Fruit fly (Drosophila melanogaster): ENCODE results near the gene C3G.

The C3G gene

DNA sequence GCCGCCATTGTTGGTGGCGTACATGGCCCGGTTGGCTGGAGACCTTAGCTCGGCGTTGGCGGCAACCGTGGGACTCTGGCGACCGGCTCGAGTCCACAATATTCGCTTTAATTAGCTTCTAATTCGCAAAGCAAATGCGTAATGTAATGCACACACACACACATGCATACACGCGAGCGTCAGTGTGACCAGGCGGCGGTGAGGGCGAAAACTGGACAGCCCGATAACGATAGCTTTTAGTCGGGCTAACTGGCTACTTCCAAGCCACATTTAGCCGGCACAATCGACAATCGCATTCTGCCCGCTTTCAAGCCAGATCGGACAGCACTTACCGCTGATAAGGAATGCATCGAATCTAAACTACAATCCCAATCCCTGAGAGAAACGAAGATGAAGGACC, 17.3 kb upstream of the C3G start, which contains the start of the genes Nf-YC and xit (continued):
- TF ChIP-seq ken (GFP tag; IDR thresholded peaks at IDR 0.05) (no peak), CG15514 (GFP tag; optimal IDR thresholded peaks at IDR 0.05) (no peak), D19A (tag; optimal IDR thresholded peaks at IDR 0.05) (no peak), zf30C (GFP tag; optimal IDR thresholded peaks at IDR 0.05) (no peak), Lim3 (GFP tag; IDR thresholded peaks at IDR 0.05) (no peak), Myb (GFP tag; optimal IDR thresholded peaks at IDR 0.05) (peak; percentile 21), knrl (GFP tag; IDR thresholded peaks at IDR 0.05; ENCODE audit: partially characterized antibody) (peak; percentile 62), repo (GFP tag; optimal IDR thresholded peaks at IDR 0.05) (no peak), CG14710 (tag; optimal IDR thresholded peaks at IDR 0.05) (peak; percentile 39), cas (GFP tag; IDR thresholded peaks at IDR 0.05) (no peak), CG12104 (GFP tag; optimal IDR thresholded peaks at IDR 0.05) (no peak), CG1603 (tag; optimal IDR thresholded peaks at IDR 0.05) (no peak), fu2 (GFP tag; optimal IDR thresholded peaks at IDR 0.05) (no peak), eyg (GFP tag; optimal IDR thresholded peaks at IDR 0.05) (no peak), yki (optimal IDR thresholded peaks at IDR 0.05) (no peak), chinmo (GFP tag; IDR thresholded peaks at IDR 0.05; ENCODE audit: partially characterized antibody) (peak; percentile 70; the same call in 1 of the 4 replicates), Elba2 (GFP tag; optimal IDR thresholded peaks at IDR 0.05) (peak; percentile 40), CG18764 (GFP tag; optimal IDR thresholded peaks at IDR 0.05) (no peak), Fer1 (GFP tag; optimal IDR thresholded peaks at IDR 0.05) (no peak), trem (tag; optimal IDR thresholded peaks at IDR 0.05) (peak; percentile 49), E2f2 (GFP tag; IDR thresholded peaks at IDR 0.05) (peak; percentile 71), BtbVII (GFP tag; optimal IDR thresholded peaks at IDR 0.05) (no peak), tio (GFP tag; optimal IDR thresholded peaks at IDR 0.05) (no peak), lmd (GFP tag; IDR thresholded peaks at IDR 0.05) (no peak; the same call in 1 of the 2 replicates), Mes4 (GFP tag; optimal IDR thresholded peaks at IDR 0.05) (no peak), CG7556 (GFP tag; optimal IDR thresholded peaks at IDR 0.05) (no peak), mirr (GFP tag; optimal IDR thresholded peaks at IDR 0.05) (no peak), Oaz (GFP tag; IDR thresholded peaks at IDR 0.05) (no peak), dimm (GFP tag; IDR thresholded peaks at IDR 0.05) (no peak), Hmx (GFP tag; optimal IDR thresholded peaks at IDR 0.05) (no peak), CG9932 (GFP tag; IDR thresholded peaks at IDR 0.05) (peak; percentile 69), Med (GFP tag) (peak; percentile 84), mam (GFP tag; optimal IDR thresholded peaks at IDR 0.05) (peak; percentile 33), CG18476 (GFP tag; optimal IDR thresholded peaks at IDR 0.05) (no peak), odd (GFP tag; optimal IDR thresholded peaks at IDR 0.05) (no peak), sima (GFP tag; optimal IDR thresholded peaks at IDR 0.05) (no peak), hbn (GFP tag; IDR thresholded peaks at IDR 0.05; ENCODE audit: partially characterized antibody) (peak; percentile 51; the same call in 1 of the 2 replicates), bbx (GFP tag; IDR thresholded peaks at IDR 0.05; ENCODE audit: partially characterized antibody) (peak; percentile 63), CG17328 (GFP tag; IDR thresholded peaks at IDR 0.05) (no peak), Dbx (GFP tag; IDR thresholded peaks at IDR 0.05) (no peak; the same call in 2 of the 3 replicates), CG4854 (GFP tag; optimal IDR thresholded peaks at IDR 0.05) (no peak), CG10209 (GFP tag; optimal IDR thresholded peaks at IDR 0.05) (no peak), CG6854 (GFP tag; optimal IDR thresholded peaks at IDR 0.05) (no peak), Oli (tag; optimal IDR thresholded peaks at IDR 0.05) (no peak), sens (GFP tag) (no peak), Dref (GFP tag; IDR thresholded peaks at IDR 0.05) (peak; percentile 91), CG4424 (GFP tag; optimal IDR thresholded peaks at IDR 0.05) (no peak), CG11085 (GFP tag; IDR thresholded peaks at IDR 0.05) (no peak), hkb (optimal IDR thresholded peaks at IDR 0.05) (no peak), hkb (GFP tag; IDR thresholded peaks at IDR 0.05) (no peak), wdn (GFP tag; IDR thresholded peaks at IDR 0.05) (no peak), Tbp (GFP tag; optimal IDR thresholded peaks at IDR 0.05) (no peak), CoRest (tag; optimal IDR thresholded peaks at IDR 0.05) (no peak)

Measured in whole organism, embryonic.